Worm (Caenorhabditis elegans): Measurements from ENCODE around the gene srj-4.
A peak's percentile ranks its signal among the peaks of the same experiment; 100 is the strongest.

srj-4 gene

ce11 chrV:12162906-12163305, at the start of gene srj-4:
Gene srj-4, plus strand, starts transcription at chrV:12163206.
- TF ChIP-seq lin-35 (GFP tag; optimal IDR thresholded peaks at IDR 0.05) = no peak
- TF ChIP-seq hlh-4 (tag; optimal IDR thresholded peaks at IDR 0.05) = no peak
- TF ChIP-seq ztf-11 (tag; optimal IDR thresholded peaks at IDR 0.05) = no peak
- no peak for TF ChIP-seq jun-1 (tag; optimal IDR thresholded peaks at IDR 0.05)
- TF ChIP-seq nhr-20 (tag; optimal IDR thresholded peaks at IDR 0.05) = no peak
- no peak for TF ChIP-seq elt-2 (tag; optimal IDR thresholded peaks at IDR 0.05)
- TF ChIP-seq zip-4 (GFP tag; optimal IDR thresholded peaks at IDR 0.05) = no peak
- no peak for TF ChIP-seq pax-3 (tag; optimal IDR thresholded peaks at IDR 0.05)
- TF ChIP-seq ceh-90 (tag; optimal IDR thresholded peaks at IDR 0.05) = no peak
- no peak for TF ChIP-seq tlp-1 (tag; optimal IDR thresholded peaks at IDR 0.05)
- no peak for TF ChIP-seq irx-1 (tag; optimal IDR thresholded peaks at IDR 0.05)
- no peak for TF ChIP-seq zag-1 (tag; optimal IDR thresholded peaks at IDR 0.05)
- no peak for TF ChIP-seq unc-62 (GFP tag; optimal IDR thresholded peaks at IDR 0.05)
- no peak for TF ChIP-seq alr-1 (tag; optimal IDR thresholded peaks at IDR 0.05; ENCODE audit: borderline replicate concordance)
- no peak for TF ChIP-seq sptf-1 (tag; optimal IDR thresholded peaks at IDR 0.05)
- no peak for TF ChIP-seq ceh-63 (GFP tag; optimal IDR thresholded peaks at IDR 0.05)

DNA sequence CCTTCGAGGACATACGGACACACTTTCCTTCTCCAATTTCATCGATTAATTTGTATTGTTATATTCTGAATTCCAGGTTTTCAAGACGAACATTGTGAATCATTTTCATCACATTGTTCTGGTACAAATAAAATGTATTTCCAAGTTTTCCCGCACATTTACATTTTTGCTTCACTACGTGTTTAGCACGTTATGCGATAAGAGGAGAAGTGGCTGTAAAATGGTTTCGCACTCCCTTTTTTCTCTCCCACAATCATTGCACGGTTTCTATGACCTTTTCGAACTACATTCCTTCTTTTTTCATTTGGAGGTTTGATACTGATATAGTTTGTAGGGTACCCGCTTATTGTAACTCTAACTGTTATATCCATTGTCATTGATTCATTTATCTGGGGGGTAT, 49.3 kb upstream of the srj-4 start:
- TF ChIP-seq elt-2 (tag; optimal IDR thresholded peaks at IDR 0.05) = peak; percentile 11
- TF ChIP-seq lin-14 (GFP tag; optimal IDR thresholded peaks at IDR 0.05) = peak; percentile 27
- peak; percentile 28 for TF ChIP-seq nhr-85 (tag)
- no peak for TF ChIP-seq aha-1 (tag; optimal IDR thresholded peaks at IDR 0.05)
- no peak for TF ChIP-seq nhr-77 (tag; optimal IDR thresholded peaks at IDR 0.05)
- no peak for TF ChIP-seq unc-130 (tag; optimal IDR thresholded peaks at IDR 0.05)

DNA sequence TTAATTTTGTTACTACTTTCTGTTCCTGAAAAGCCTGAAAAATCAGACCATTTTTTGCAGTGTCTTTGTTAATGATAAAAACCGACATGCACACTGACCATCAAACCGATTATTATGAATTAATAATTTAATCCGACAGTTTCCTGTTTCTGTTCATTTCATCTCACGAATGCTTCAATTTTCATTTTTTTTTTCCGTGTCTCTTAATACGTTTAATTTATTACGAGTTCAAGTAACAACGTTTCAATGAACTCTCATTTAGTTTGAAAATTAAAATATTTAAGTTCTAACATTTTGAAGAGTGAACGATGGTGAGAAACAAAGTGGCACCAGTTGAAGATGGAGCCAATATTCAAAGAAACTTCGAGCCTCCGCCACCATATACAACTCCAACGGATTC, 48.3 kb upstream of the srj-4 start, which contains the start of gene spin-1:
Gene spin-1 (plus strand): TSS at position 301 of the 400 bp plus-strand sequence.
- TF ChIP-seq pax-3 (tag; optimal IDR thresholded peaks at IDR 0.05) = no peak
- no peak for TF ChIP-seq nhr-19 (GFP tag; conservative IDR thresholded peaks at IDR 0.05)
- no peak for TF ChIP-seq lin-39 (tag; optimal IDR thresholded peaks at IDR 0.05)
- no peak for TF ChIP-seq egl-27 (tag; optimal IDR thresholded peaks at IDR 0.05)
- TF ChIP-seq lin-13 (GFP tag; optimal IDR thresholded peaks at IDR 0.05) = no peak

DNA sequence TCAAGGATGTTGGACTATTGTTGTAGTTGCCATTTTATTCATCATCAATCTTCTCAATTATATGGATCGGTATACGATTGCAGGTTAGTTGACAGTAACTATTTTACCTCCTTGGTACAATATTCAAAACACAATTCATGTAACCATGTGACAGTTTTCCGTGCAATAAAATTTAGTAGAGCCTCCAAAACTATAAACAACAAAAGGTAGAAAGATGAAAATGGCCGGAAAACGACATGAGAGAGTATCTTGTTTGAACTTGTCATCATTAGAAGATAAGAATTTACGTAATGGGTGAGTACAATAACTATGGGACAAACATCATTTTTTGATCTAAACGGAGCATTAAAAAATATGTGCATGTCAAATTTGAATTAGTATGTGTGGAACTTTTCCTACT, 47.9 kb upstream of the srj-4 start:
- no peak for TF ChIP-seq C34B4.2 (tag; optimal IDR thresholded peaks at IDR 0.05)
- TF ChIP-seq elt-2 (tag; optimal IDR thresholded peaks at IDR 0.05) = peak; percentile 1
- TF ChIP-seq lin-39 (tag; optimal IDR thresholded peaks at IDR 0.05) = no peak
- peak; percentile 6 for TF ChIP-seq nhr-20 (tag; optimal IDR thresholded peaks at IDR 0.05)
- TF ChIP-seq vab-15 (tag; optimal IDR thresholded peaks at IDR 0.05) = no peak
- TF ChIP-seq isw-1 (GFP tag; IDR thresholded peaks at IDR 0.05) = no peak
- peak; percentile 7 for TF ChIP-seq nhr-71 (tag; optimal IDR thresholded peaks at IDR 0.05)
- TF ChIP-seq mep-1 (tag; optimal IDR thresholded peaks at IDR 0.05) = no peak
- no peak for TF ChIP-seq mab-9 (GFP tag; IDR thresholded peaks at IDR 0.05)
- no peak for TF ChIP-seq sup-37 (GFP tag; optimal IDR thresholded peaks at IDR 0.05)
- no peak for TF ChIP-seq unc-62 (GFP tag; optimal IDR thresholded peaks at IDR 0.05)
- no peak for TF ChIP-seq ceh-88 (GFP tag; IDR thresholded peaks at IDR 0.05)
- no peak for TF ChIP-seq pax-3 (tag; optimal IDR thresholded peaks at IDR 0.05)
- TF ChIP-seq ama-1 (optimal IDR thresholded peaks at IDR 0.05) = no peak
- TF ChIP-seq fkh-4 (tag; optimal IDR thresholded peaks at IDR 0.05; ENCODE audit: borderline replicate concordance) = no peak

ce11 chrV:12117567-12118053, 45.4 kb upstream of the srj-4 start, which contains the start of gene C13C4.8:
Gene C13C4.8, plus strand, starts transcription at chrV:12118003.
- TF ChIP-seq efl-3 (GFP tag; optimal IDR thresholded peaks at IDR 0.05) = no peak
- TF ChIP-seq nhr-12 (tag; optimal IDR thresholded peaks at IDR 0.05) = no peak
- TF ChIP-seq tlp-1 (tag; optimal IDR thresholded peaks at IDR 0.05) = no peak
- no peak for TF ChIP-seq nhr-19 (GFP tag; conservative IDR thresholded peaks at IDR 0.05)
- no peak for TF ChIP-seq lin-15B (tag; optimal IDR thresholded peaks at IDR 0.05)
- TF ChIP-seq lsy-2 (tag; optimal IDR thresholded peaks at IDR 0.05) = no peak

All from whole organism, L1 larva.